Fruit fly (Drosophila melanogaster): ENCODE data around the gene CG10802.

DNA sequence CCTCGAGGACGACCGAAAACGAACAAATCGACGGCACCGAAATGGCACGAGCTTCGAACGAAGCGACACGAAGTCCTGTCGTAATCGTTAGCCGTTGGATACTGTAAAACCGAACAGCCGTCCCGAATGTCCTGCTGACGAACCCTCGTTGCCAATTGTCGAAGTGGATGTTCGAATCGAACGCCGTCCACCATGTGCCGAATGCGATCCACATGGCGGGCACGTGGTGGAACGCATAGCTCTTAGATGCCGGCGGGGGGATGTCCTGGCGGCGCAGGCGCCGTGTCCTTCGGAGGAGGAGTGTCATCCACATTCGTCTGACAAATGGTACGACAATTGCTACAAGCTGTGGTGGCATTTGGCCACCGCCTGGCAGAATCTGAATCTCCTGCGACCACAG, 47.9 kb downstream of the CG10802 start:
- TF ChIP-seq pan (optimal IDR thresholded peaks at IDR 0.05) (no peak), br (GFP tag; optimal IDR thresholded peaks at IDR 0.05) (no peak), usp (GFP tag; optimal IDR thresholded peaks at IDR 0.05) (no peak), dmrt93B (GFP tag; optimal IDR thresholded peaks at IDR 0.05) (no peak), Sp1 (GFP tag; optimal IDR thresholded peaks at IDR 0.05) (no peak), Dfd (GFP tag; optimal IDR thresholded peaks at IDR 0.05) (no peak), CG9705 (GFP tag; optimal IDR thresholded peaks at IDR 0.05) (no peak), psq (GFP tag; optimal IDR thresholded peaks at IDR 0.05) (no peak), tai (GFP tag; optimal IDR thresholded peaks at IDR 0.05) (no peak), Vsx2 (GFP tag; optimal IDR thresholded peaks at IDR 0.05; ENCODE audit: partially characterized antibody) (no peak)
